Fruit fly (Drosophila melanogaster) whole organism, embryonic: ENCODE measurements around the gene CG6356.

Experiments used
- CG1024 ChIP-seq: fragments of 200-800 bp; sonication (Bioruptor generic); IDR thresholded peaks from 2 replicates; pipeline ENCODE4 v1.3.6; 2022; ENCODE audit warnings: missing biosample characterization, missing genetic modification characterization
- CG10274 ChIP-seq: fragments of 200-800 bp; sonication (Bioruptor generic); optimal IDR thresholded peaks from 3 replicates; lab custom pipeline; 2017; ENCODE audit warnings: missing biosample characterization, mild to moderate bottlenecking, missing genetic modification characterization
- CG10366 ChIP-seq: fragments of 200-800 bp; sonication (Bioruptor generic); IDR thresholded peaks from 2 replicates; pipeline ENCODE4 v1.3.6; 2022; ENCODE audit warnings: missing biosample characterization, missing genetic modification characterization
- CG10431 ChIP-seq: fragments of 200-800 bp; sonication (Bioruptor generic); optimal IDR thresholded peaks from 3 replicates; lab custom pipeline; 2018; ENCODE audit warnings: missing biosample characterization, mild to moderate bottlenecking, missing genetic modification characterization
- CG11560 ChIP-seq: fragments of 200-800 bp; sonication (Bioruptor generic); IDR thresholded peaks from 3 replicates; pipeline ENCODE4 v1.3.6; 2022; ENCODE audit warnings: missing biosample characterization, missing genetic modification characterization
- CG12104 ChIP-seq: fragments of 200-800 bp; sonication (Bioruptor generic); optimal IDR thresholded peaks from 3 replicates; lab custom pipeline; 2016; ENCODE audit warnings: missing biosample characterization, missing genetic modification characterization
- CG12391 ChIP-seq: fragments of 200-800 bp; sonication (Bioruptor generic); optimal IDR thresholded peaks from 3 replicates; lab custom pipeline; 2018; ENCODE audit warnings: missing biosample characterization, mild to moderate bottlenecking, missing genetic modification characterization, moderate library complexity
- CG12942 ChIP-seq: fragments of 200-800 bp; sonication (Bioruptor generic); optimal IDR thresholded peaks from 3 replicates; lab custom pipeline; 2016; ENCODE audit warnings: missing biosample characterization, missing genetic modification characterization
- CG14667 ChIP-seq: fragments of 200-800 bp; sonication (Bioruptor generic); IDR thresholded peaks from 2 replicates; pipeline ENCODE4 v1.3.6; 2022; ENCODE audit warnings: missing biosample characterization, missing genetic modification characterization
- CG17612 ChIP-seq: fragments of 200-800 bp; sonication (Bioruptor generic); IDR thresholded peaks from 2 replicates; pipeline ENCODE4 v1.3.6; 2022; ENCODE audit warnings: missing biosample characterization, missing genetic modification characterization
- CG17829 ChIP-seq: fragments of 200-800 bp; optimal IDR thresholded peaks from 2 replicates; lab custom pipeline; 2019; ENCODE audit warnings: missing biosample characterization, mild to moderate bottlenecking, missing genetic modification characterization, moderate library complexity
- CG17912 ChIP-seq: fragments of 200-800 bp; sonication (Bioruptor generic); optimal IDR thresholded peaks from 2 replicates; lab custom pipeline; 2018; ENCODE audit warnings: missing biosample characterization, mild to moderate bottlenecking, missing genetic modification characterization
- CG18599 ChIP-seq: fragments of 200-800 bp; sonication (Bioruptor generic); optimal IDR thresholded peaks from 3 replicates; lab custom pipeline; 2017; ENCODE audit warnings: missing biosample characterization, missing genetic modification characterization, mild to moderate bottlenecking, moderate library complexity, missing genetic modification reagents
- CG30020 ChIP-seq: fragments of 200-800 bp; optimal IDR thresholded peaks from 2 replicates; lab custom pipeline; 2019; ENCODE audit warnings: missing biosample characterization, mild to moderate bottlenecking, missing genetic modification characterization, moderate library complexity
- CG30431 ChIP-seq: fragments of 200-800 bp; sonication (Bioruptor generic); optimal IDR thresholded peaks from 2 replicates; lab custom pipeline; 2017; ENCODE audit warnings: missing biosample characterization, missing genetic modification characterization
- CG31224 ChIP-seq: fragments of 200-800 bp; sonication (Bioruptor generic); IDR thresholded peaks from 2 replicates; pipeline ENCODE4 v1.3.6; 2022; ENCODE audit warnings: missing biosample characterization, missing genetic modification characterization
- CG3163 ChIP-seq: fragments of 200-800 bp; sonication (Bioruptor generic); optimal IDR thresholded peaks from 3 replicates; lab custom pipeline; 2016; ENCODE audit warnings: missing biosample characterization, missing genetic modification characterization
- CG3281 ChIP-seq: fragments of 200-800 bp; sonication (Bioruptor generic); optimal IDR thresholded peaks from 3 replicates; lab custom pipeline; 2017; ENCODE audit warnings: missing biosample characterization, mild to moderate bottlenecking, missing genetic modification characterization
- CG33213 ChIP-seq: fragments of 200-800 bp; sonication (Bioruptor generic); optimal IDR thresholded peaks from 3 replicates; lab custom pipeline; 2016; ENCODE audit warnings: missing biosample characterization, missing genetic modification characterization
- CG4404 ChIP-seq: fragments of 200-800 bp; sonication (Bioruptor generic); IDR thresholded peaks from 2 replicates; pipeline ENCODE4 v1.3.6; 2022; ENCODE audit warnings: missing biosample characterization, missing genetic modification characterization
- CG5180 ChIP-seq: fragments of 200-800 bp; sonication (Bioruptor generic); optimal IDR thresholded peaks from 3 replicates; lab custom pipeline; 2017; ENCODE audit warnings: missing biosample characterization, missing genetic modification characterization, mild to moderate bottlenecking, moderate library complexity, missing genetic modification reagents
- CG6791 ChIP-seq: fragments of 200-800 bp; sonication (Bioruptor generic); IDR thresholded peaks from 3 replicates; pipeline ENCODE4 v1.3.6; 2022; ENCODE audit warnings: missing biosample characterization, missing genetic modification characterization; ENCODE audit not compliant: partially characterized antibody
- CG7963 ChIP-seq: fragments of 200-800 bp; sonication (Bioruptor generic); IDR thresholded peaks from 3 replicates; pipeline ENCODE4 v1.3.6; 2022; ENCODE audit warnings: missing biosample characterization, missing genetic modification characterization; ENCODE audit not compliant: partially characterized antibody
- CG8765 ChIP-seq: fragments of 200-800 bp; sonication (Bioruptor generic); IDR thresholded peaks from 2 replicates; pipeline ENCODE4 v1.3.6; 2022; ENCODE audit warnings: missing biosample characterization, missing genetic modification characterization
- CG9876 ChIP-seq: fragments of 200-800 bp; sonication (Bioruptor generic); optimal IDR thresholded peaks from 2 replicates; lab custom pipeline; 2016; ENCODE audit warnings: missing biosample characterization, missing genetic modification characterization
- CG9932 ChIP-seq: fragments of 200-800 bp; sonication (Bioruptor generic); IDR thresholded peaks from 2 replicates; pipeline ENCODE4 v1.3.6; 2022; ENCODE audit warnings: missing biosample characterization, missing genetic modification characterization
- NfI ChIP-seq: fragments of 200-800 bp; sonication (Bioruptor generic); optimal IDR thresholded peaks from 3 replicates; lab custom pipeline; 2018; ENCODE audit warnings: missing biosample characterization, mild to moderate bottlenecking, missing genetic modification characterization, moderate library complexity
- Rx ChIP-seq: fragments of 200-800 bp; sonication (Bioruptor generic); IDR thresholded peaks from 2 replicates; pipeline ENCODE4 v1.3.6; 2022; ENCODE audit warnings: missing biosample characterization, missing genetic modification characterization
- Sox102F ChIP-seq: fragments of 200-800 bp; sonication (Bioruptor generic); optimal IDR thresholded peaks from 2 replicates; lab custom pipeline; 2018; ENCODE audit warnings: missing biosample characterization, mild to moderate bottlenecking, missing genetic modification characterization, moderate library complexity
- Vsx1 ChIP-seq: fragments of 200-800 bp; sonication (Bioruptor generic); optimal IDR thresholded peaks from 2 replicates; lab custom pipeline; 2017; ENCODE audit warnings: missing biosample characterization, mild to moderate bottlenecking, missing genetic modification characterization, missing genetic modification reagents
- aop ChIP-seq: fragments of 200-800 bp; sonication (Bioruptor generic); IDR thresholded peaks from 2 replicates; pipeline ENCODE4 v1.3.6; 2022; ENCODE audit warnings: missing biosample characterization, missing genetic modification characterization
- bsh ChIP-seq, 2 experiments: fragments of 200-800 bp; sonication (Bioruptor generic); optimal IDR thresholded peaks; 2 replicates each; lab custom pipeline; 2017 to 2018; ENCODE audit warnings: mild to moderate bottlenecking in 2 of 2, missing biosample characterization in 2 of 2, missing genetic modification characterization in 2 of 2, moderate library complexity in 1 of 2
- cas ChIP-seq: fragments of 200-800 bp; sonication (Bioruptor generic); IDR thresholded peaks from 2 replicates; pipeline ENCODE4 v1.3.6; 2022; ENCODE audit warnings: missing biosample characterization, missing genetic modification characterization
- chif ChIP-seq, 2 experiments: fragments of 200-800 bp; sonication (Bioruptor generic); optimal IDR thresholded peaks; 3 replicates each; lab custom pipeline; 2016; ENCODE audit warnings: missing biosample characterization in 2 of 2, missing genetic modification characterization in 2 of 2
- chm ChIP-seq: fragments of 200-800 bp; sonication (Bioruptor generic); IDR thresholded peaks from 2 replicates; pipeline ENCODE4 v1.3.6; 2022; ENCODE audit warnings: missing biosample characterization, missing genetic modification characterization
- crp ChIP-seq, 2 experiments: fragments of 200-800 bp; sonication (Bioruptor generic); optimal IDR thresholded peaks; 2 replicates in 1 of 2; 3 replicates in 1 of 2; lab custom pipeline; 2017; ENCODE audit warnings: missing biosample characterization in 2 of 2, missing genetic modification characterization in 2 of 2, mild to moderate bottlenecking in 1 of 2, moderate library complexity in 1 of 2
- gro ChIP-seq: fragments of 200-800 bp; sonication (Bioruptor generic); optimal IDR thresholded peaks from 2 replicates; lab custom pipeline; 2016; ENCODE audit warnings: missing biosample characterization, missing genetic modification characterization
- gsb ChIP-seq: fragments of 200-800 bp; sonication (Bioruptor generic); IDR thresholded peaks from 2 replicates; pipeline ENCODE4 v1.3.6; 2022; ENCODE audit warnings: missing biosample characterization, missing genetic modification characterization
- kay ChIP-seq: fragments of 200-800 bp; sonication (Bioruptor generic); optimal IDR thresholded peaks from 2 replicates; lab custom pipeline; 2016; ENCODE audit warnings: missing biosample characterization, missing genetic modification characterization
- klu ChIP-seq: fragments of 200-800 bp; sonication (Bioruptor generic); IDR thresholded peaks from 2 replicates; pipeline ENCODE4 v1.3.6; 2022; ENCODE audit warnings: missing biosample characterization, missing genetic modification characterization
- lov ChIP-seq, 2 experiments: fragments of 200-800 bp in 1 of 2; fragments of >200 bp in 1 of 2; sonication (Bioruptor generic) in 1 of 2; IDR thresholded peaks in 1 of 2; optimal IDR thresholded peaks in 1 of 2; 2 replicates in 1 of 2; 3 replicates in 1 of 2; pipeline versions ENCODE4 v1.3.6 to Lab custom; 2017 to 2022; ENCODE audit warnings: missing biosample characterization in 1 of 2, missing genetic modification characterization in 1 of 2
- nom ChIP-seq: fragments of 200-800 bp; sonication (Bioruptor generic); optimal IDR thresholded peaks from 2 replicates; lab custom pipeline; 2017; ENCODE audit warnings: missing biosample characterization, missing genetic modification characterization, mild to moderate bottlenecking, moderate library complexity, missing genetic modification reagents
- otp ChIP-seq: fragments of 200-800 bp; sonication (Bioruptor generic); IDR thresholded peaks from 3 replicates; pipeline ENCODE4, ENCODE4 v1.3.6; 2022; ENCODE audit warnings: missing biosample characterization, missing genetic modification characterization
- psq ChIP-seq: fragments of 200-800 bp; sonication (Bioruptor generic); optimal IDR thresholded peaks from 2 replicates; lab custom pipeline; 2017; ENCODE audit warnings: missing biosample characterization, missing genetic modification characterization
- slbo ChIP-seq: fragments of 200-800 bp; sonication (Bioruptor generic); IDR thresholded peaks from 2 replicates; pipeline ENCODE4 v1.3.6; 2022; ENCODE audit warnings: missing biosample characterization, missing genetic modification characterization
- tgo ChIP-seq: fragments of 200-800 bp; sonication (Bioruptor generic); IDR thresholded peaks from 3 replicates; pipeline ENCODE4 v1.3.6; 2022; ENCODE audit warnings: missing biosample characterization, missing genetic modification characterization
- usp ChIP-seq: fragments of >200 bp; optimal IDR thresholded peaks from 2 replicates; lab custom pipeline; 2017; ENCODE audit warnings: missing biosample characterization, missing genetic modification characterization
- wek ChIP-seq: fragments of 200-800 bp; sonication (Bioruptor generic); optimal IDR thresholded peaks from 3 replicates; lab custom pipeline; 2018; ENCODE audit warnings: missing biosample characterization, mild to moderate bottlenecking, missing genetic modification characterization, moderate library complexity
- zfh1 ChIP-seq: fragments of 200-800 bp; sonication (Bioruptor generic); IDR thresholded peaks from 3 replicates; pipeline ENCODE4 v1.3.6; 2022; ENCODE audit warnings: missing biosample characterization, missing genetic modification characterization

Gene CG6356

dm6 chr3R:24259278-24260040, 24.3 kb upstream of the CG6356 start (continued):
- TF ChIP-seq chif (GFP tag; optimal IDR thresholded peaks at IDR 0.05; lab: Kevin White, UChicago) (peak; percentile 89 to 91), CG6791 (GFP tag; lab: Robert Waterston, UW) (no peak), CG3281 (GFP tag; lab: Kevin White, UChicago) (peak; percentile 90), crp (GFP tag; optimal IDR thresholded peaks at IDR 0.05; lab: Kevin White, UChicago) (no peak), CG14667 (GFP tag; lab: Robert Waterston, UW) (peak; percentile 78), CG10366 (GFP tag; lab: Robert Waterston, UW) (peak; percentile 86), CG31224 (GFP tag; lab: Robert Waterston, UW) (peak; percentile 81), Vsx1 (GFP tag; lab: Kevin White, UChicago) (peak; percentile 85), psq (peak; percentile 74), CG17912 (GFP tag; lab: Kevin White, UChicago) (no peak), CG12942 (peak; percentile 82), CG10274 (GFP tag; lab: Kevin White, UChicago) (peak; percentile 83), CG17612 (GFP tag; lab: Robert Waterston, UW) (peak; percentile 48; the same call in 1 of the 2 replicates), usp (no peak), Sox102F (GFP tag; lab: Kevin White, UChicago) (peak; percentile 89), CG5180 (GFP tag; lab: Kevin White, UChicago) (peak; percentile 73), CG1024 (GFP tag; lab: Robert Waterston, UW) (peak; percentile 73), bsh (GFP tag; optimal IDR thresholded peaks at IDR 0.05; lab: Kevin White, UChicago) (peak; percentile 83 to 92), CG9932 (GFP tag; lab: Robert Waterston, UW) (peak; percentile 88), cas (GFP tag; lab: Robert Waterston, UW) (peak; percentile 44; the same call in 1 of the 2 replicates), klu (GFP tag; lab: Robert Waterston, UW) (peak; percentile 77), CG33213 (GFP tag; lab: Kevin White, UChicago) (peak; percentile 76), CG17829 (tag; lab: Kevin White, UChicago) (peak; percentile 82), CG7963 (GFP tag; lab: Robert Waterston, UW) (no peak), CG8765 (GFP tag; lab: Robert Waterston, UW) (peak; percentile 86), CG18599 (peak; percentile 95), aop (GFP tag; lab: Robert Waterston, UW) (peak; percentile 49; the same call in 1 of the 2 replicates), slbo (peak; percentile 94), CG30431 (peak; percentile 85), CG12391 (tag; lab: Kevin White, UChicago) (peak; percentile 91), chm (peak; percentile 85), lov (optimal IDR thresholded peaks at IDR 0.05; lab: Kevin White, UChicago) (no peak), lov (GFP tag; IDR thresholded peaks at IDR 0.05; lab: Robert Waterston, UW) (peak; percentile 90), tgo (GFP tag; lab: Robert Waterston, UW) (peak; percentile 87), NfI (GFP tag; lab: Kevin White, UChicago) (peak; percentile 89), otp (GFP tag; lab: Robert Waterston, UW) (peak; percentile 91), nom (GFP tag; lab: Kevin White, UChicago) (peak; percentile 89), CG4404 (peak; percentile 84), CG30020 (tag; lab: Kevin White, UChicago) (peak; percentile 30), gsb (GFP tag; lab: Robert Waterston, UW) (peak; percentile 77), zfh1 (GFP tag; lab: Robert Waterston, UW) (peak; percentile 95), CG11560 (peak; percentile 70), CG12104 (GFP tag; lab: Kevin White, UChicago) (peak; percentile 86), wek (GFP tag; lab: Kevin White, UChicago) (peak; percentile 67), CG9876 (GFP tag; lab: Kevin White, UChicago) (peak; percentile 85), gro (GFP tag; lab: Kevin White, UChicago) (peak; percentile 85), CG10431 (GFP tag; lab: Kevin White, UChicago) (no peak), Rx (GFP tag; lab: Robert Waterston, UW) (peak; percentile 84), kay (GFP tag; lab: Kevin White, UChicago) (peak; percentile 92), CG3163 (no peak)
